Fruit fly (Drosophila melanogaster): ENCODE results near the gene CG9281.

DNA sequence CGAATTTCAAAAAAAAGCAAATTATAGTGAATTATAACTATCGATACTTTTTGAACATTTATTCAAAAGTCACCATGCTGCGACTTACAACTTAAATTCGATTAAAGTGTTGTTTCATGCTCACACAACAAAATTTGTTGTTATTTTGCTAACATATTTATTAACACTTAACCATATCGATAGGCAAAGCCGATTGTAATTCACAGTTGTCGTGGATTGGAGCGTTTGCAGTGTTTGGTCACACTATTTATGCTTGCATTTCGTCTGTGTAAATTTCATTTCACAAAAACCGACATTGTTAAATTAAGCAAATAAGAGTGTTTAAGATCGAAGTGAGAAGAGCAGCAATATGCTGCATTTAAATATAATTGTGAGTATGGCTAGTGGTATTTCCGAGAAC, 2.1 kb upstream of the CG9281 start, which contains the start of gene HUWE1:
- no peak for TF ChIP-seq CG32121 (GFP tag; IDR thresholded peaks at IDR 0.05)
- no peak for TF ChIP-seq CG13204 (GFP tag; optimal IDR thresholded peaks at IDR 0.05)
- TF ChIP-seq rn (GFP tag; IDR thresholded peaks at IDR 0.05), result no peak
- no peak for TF ChIP-seq EcR (GFP tag; optimal IDR thresholded peaks at IDR 0.05)
- TF ChIP-seq CG12605 (GFP tag; IDR thresholded peaks at IDR 0.05), result no peak
- TF ChIP-seq Ets98B (GFP tag; IDR thresholded peaks at IDR 0.05), result no peak
- TF ChIP-seq D1 (tag; optimal IDR thresholded peaks at IDR 0.05), result no peak
- TF ChIP-seq Pif1A (GFP tag; optimal IDR thresholded peaks at IDR 0.05), result no peak
- TF ChIP-seq fd96Ca (GFP tag; IDR thresholded peaks at IDR 0.05), result no peak
- TF ChIP-seq CG14655 (GFP tag; optimal IDR thresholded peaks at IDR 0.05), result no peak
- TF ChIP-seq CG34367 (tag; optimal IDR thresholded peaks at IDR 0.05), result no peak
